Worm (Caenorhabditis elegans) whole organism, L3 larva: Measurements from ENCODE around the gene H14N18.2.

Source experiments
- R02D3.7 ChIP-seq: fragments of 150-350 bp; optimal IDR thresholded peaks from 2 replicates; lab custom pipeline; 2014; ENCODE audit warnings: missing biosample characterization, missing genetic modification characterization
- ama-1 ChIP-seq: fragments of 150-350 bp; optimal IDR thresholded peaks from 2 replicates; lab custom pipeline; 2018
- nhr-28 ChIP-seq: fragments of 150-350 bp; optimal IDR thresholded peaks from 2 replicates; lab custom pipeline; 2014; ENCODE audit warnings: missing biosample characterization, missing genetic modification characterization

DNA sequence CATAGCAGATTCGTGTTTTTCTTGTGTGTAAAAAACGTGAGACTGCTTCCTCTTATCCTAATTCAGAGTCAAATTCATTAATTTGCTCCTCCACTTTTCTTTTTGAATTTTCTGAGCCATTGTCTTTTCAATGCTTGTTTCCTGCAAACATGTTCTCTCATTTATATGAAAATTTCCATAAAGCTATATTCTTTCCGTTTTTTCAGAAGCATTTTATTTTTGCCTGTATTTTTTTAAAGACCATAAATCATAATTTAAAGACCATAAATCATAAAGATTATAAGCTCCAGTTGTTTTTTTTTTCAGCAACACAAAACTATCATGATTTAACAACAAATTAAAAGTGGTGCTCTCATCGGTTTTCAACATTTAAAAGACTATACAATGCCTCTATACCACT is 25.5 kb upstream of the H14N18.2 start, which contains the start of gene frpr-11:
- TF ChIP-seq R02D3.7 (tag; lab: Kevin White, UChicago): no peak
- TF ChIP-seq nhr-28: no peak
- TF ChIP-seq ama-1 (lab: Kevin White, UChicago): no peak
